Worm (Caenorhabditis elegans) whole organism, L2 larva: Measurements from ENCODE around the gene ifas-2.
A peak's percentile ranks its signal among the peaks of the same experiment; 100 is the strongest.

Source experiments
- F13H6.1 ChIP-seq: sonication (generic microtip); optimal IDR thresholded peaks from 2 replicates; lab custom pipeline; 2016; ENCODE audit warnings: missing genetic modification characterization, missing compliant biosample characterization
- alr-1 ChIP-seq: fragments of 150-350 bp; optimal IDR thresholded peaks from 2 replicates; lab custom pipeline; 2014; ENCODE audit warnings: missing biosample characterization, missing genetic modification characterization
- blmp-1 ChIP-seq: sonication (generic microtip); optimal IDR thresholded peaks from 2 replicates; lab custom pipeline; 2017; ENCODE audit warnings: missing genetic modification characterization, mild to moderate bottlenecking, missing compliant biosample characterization, antibody characterized with exemption, moderate library complexity; ENCODE audit not compliant: insufficient read depth
- fos-1 ChIP-seq: fragments of 150-350 bp; optimal IDR thresholded peaks from 2 replicates; lab custom pipeline; 2014; ENCODE audit warnings: missing biosample characterization, missing genetic modification characterization
- lin-13 ChIP-seq: fragments of 150-350 bp; optimal IDR thresholded peaks from 2 replicates; lab custom pipeline; 2014; ENCODE audit warnings: missing biosample characterization, missing genetic modification reagents, missing genetic modification characterization
- lin-39 ChIP-seq: fragments of 150-350 bp; optimal IDR thresholded peaks from 2 replicates; lab custom pipeline; 2014; ENCODE audit warnings: missing biosample characterization, missing genetic modification reagents, missing genetic modification characterization
- nhr-10 ChIP-seq: sonication (generic microtip); optimal IDR thresholded peaks from 2 replicates; lab custom pipeline; 2017; ENCODE audit warnings: missing biosample characterization, missing genetic modification characterization
- nhr-11 ChIP-seq: fragments of 150-350 bp; optimal IDR thresholded peaks from 2 replicates; lab custom pipeline; 2014; ENCODE audit warnings: missing biosample characterization, missing genetic modification characterization
- nhr-12 ChIP-seq: fragments of 150-350 bp; optimal IDR thresholded peaks from 2 replicates; lab custom pipeline; 2014; ENCODE audit warnings: missing biosample characterization, missing genetic modification characterization
- nhr-21 ChIP-seq: fragments of 150-350 bp; optimal IDR thresholded peaks from 2 replicates; lab custom pipeline; 2014; ENCODE audit warnings: missing biosample characterization, missing genetic modification characterization
- nhr-237 ChIP-seq: fragments of 150-350 bp; optimal IDR thresholded peaks from 2 replicates; lab custom pipeline; 2014; ENCODE audit warnings: missing biosample characterization, missing genetic modification characterization
- unc-55 ChIP-seq: fragments of 150-350 bp; sonication (generic microtip); optimal IDR thresholded peaks from 3 replicates; lab custom pipeline; 2014; ENCODE audit warnings: missing biosample characterization, missing genetic modification reagents, missing genetic modification characterization
- unc-62 ChIP-seq: fragments of 150-350 bp; optimal IDR thresholded peaks from 2 replicates; lab custom pipeline; 2014; ENCODE audit warnings: missing biosample characterization, missing genetic modification reagents, missing genetic modification characterization
- ztf-11 ChIP-seq: sonication (generic microtip); optimal IDR thresholded peaks from 2 replicates; lab custom pipeline; 2017; ENCODE audit warnings: missing biosample characterization, missing genetic modification characterization

DNA sequence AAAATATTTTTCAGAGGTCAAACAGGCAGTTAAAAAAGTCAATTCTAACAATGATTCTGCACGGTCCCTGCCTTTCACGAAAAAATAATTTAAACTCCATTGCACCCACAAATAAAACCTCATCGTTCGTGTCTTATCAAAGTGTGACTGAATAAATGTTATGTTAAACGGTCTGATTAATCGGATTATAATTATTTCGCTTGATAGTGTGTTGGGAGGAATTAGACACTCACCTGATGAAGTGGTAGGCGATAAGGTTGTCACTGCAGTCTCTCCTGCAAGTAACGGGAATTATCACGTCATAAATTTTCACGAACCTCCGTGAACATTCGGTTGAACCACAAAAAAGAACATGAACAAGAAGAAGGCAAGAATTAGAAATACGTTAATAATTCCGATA, 48.4 kb downstream of the ifas-2 start:
- no peak for TF ChIP-seq alr-1 (tag; lab: Kevin White, UChicago)
- no peak for TF ChIP-seq lin-13 (GFP tag; lab: Kevin White, UChicago)
- no peak for TF ChIP-seq lin-39 (tag; lab: Kevin White, UChicago)
- no peak for TF ChIP-seq ztf-11 (tag; lab: Kevin White, UChicago)
- TF ChIP-seq nhr-237, result no peak
- no peak for TF ChIP-seq nhr-12 (tag; lab: Kevin White, UChicago)
- TF ChIP-seq unc-62 (GFP tag; lab: Kevin White, UChicago), result no peak
- no peak for TF ChIP-seq blmp-1
- no peak for TF ChIP-seq F13H6.1 (tag; lab: Kevin White, UChicago)
- no peak for TF ChIP-seq nhr-11 (tag; lab: Kevin White, UChicago)
- TF ChIP-seq unc-55 (GFP tag; lab: Kevin White, UChicago), result no peak
- peak; percentile 76 for TF ChIP-seq fos-1 (tag; lab: Kevin White, UChicago)
- no peak for TF ChIP-seq nhr-21 (tag; lab: Kevin White, UChicago)
- no peak for TF ChIP-seq nhr-10 (tag; lab: Kevin White, UChicago)
